Worm (Caenorhabditis elegans) whole organism, young adult: ENCODE data around the gene nspa-2.
A peak's percentile ranks its signal among the peaks of the same experiment; 100 is the strongest.

ENCODE experiments used
- B0261.1 ChIP-seq: sonication (generic microtip); optimal IDR thresholded peaks from 2 replicates; lab custom pipeline; 2016; ENCODE audit warnings: mild to moderate bottlenecking, missing genetic modification characterization, moderate library complexity, missing compliant biosample characterization
- B0336.3 ChIP-seq: fragments of 200-800 bp; sonication (Bioruptor generic); IDR thresholded peaks from 2 replicates; pipeline ENCODE4 v1.3.6; 2022; ENCODE audit warnings: missing genetic modification characterization, missing compliant biosample characterization
- F10E7.11 ChIP-seq: sonication (generic microtip); optimal IDR thresholded peaks from 2 replicates; lab custom pipeline; 2017; ENCODE audit warnings: mild to moderate bottlenecking, missing genetic modification characterization, moderate library complexity, missing compliant biosample characterization
- F37B4.10 ChIP-seq: fragments of 200-800 bp; sonication (Bioruptor generic); IDR thresholded peaks from 2 replicates; pipeline ENCODE4 v1.3.6; 2022; ENCODE audit warnings: missing genetic modification characterization, missing compliant biosample characterization
- F52B5.7 ChIP-seq: sonication (generic microtip); optimal IDR thresholded peaks from 2 replicates; lab custom pipeline; 2016; ENCODE audit warnings: mild to moderate bottlenecking, missing genetic modification characterization, missing compliant biosample characterization
- F55B11.4 ChIP-seq: sonication (generic microtip); optimal IDR thresholded peaks from 2 replicates; lab custom pipeline; 2016; ENCODE audit warnings: missing compliant biosample characterization, missing genetic modification characterization, borderline replicate concordance; ENCODE audit not compliant: insufficient read depth
- F57A8.1 ChIP-seq: fragments of 200-800 bp; sonication (Bioruptor generic); optimal IDR thresholded peaks from 2 replicates; lab custom pipeline; 2018; ENCODE audit warnings: mild to moderate bottlenecking, missing genetic modification characterization, moderate library complexity, missing compliant biosample characterization
- F57C9.4 ChIP-seq: sonication (generic microtip); optimal IDR thresholded peaks from 2 replicates; lab custom pipeline; 2017; ENCODE audit warnings: mild to moderate bottlenecking, missing genetic modification characterization, missing compliant biosample characterization
- T26A5.8 ChIP-seq: sonication (generic microtip); optimal IDR thresholded peaks from 2 replicates; lab custom pipeline; 2016; ENCODE audit warnings: missing genetic modification characterization, missing compliant biosample characterization
- Y56A3A.18 ChIP-seq: fragments of 200-800 bp; sonication (Bioruptor generic); IDR thresholded peaks from 2 replicates; pipeline ENCODE4 v1.3.6; 2022; ENCODE audit warnings: missing genetic modification reagents, missing genetic modification characterization, missing compliant biosample characterization
- ama-1 ChIP-seq, 3 experiments: fragments of 150-350 bp in 1 of 3; sonication (generic microtip) in 2 of 3; optimal IDR thresholded peaks; 2 replicates each; lab custom pipeline; 2014 to 2018; ENCODE audit warnings: missing biosample characterization in 2 of 3, missing genetic modification characterization in 2 of 3, missing genetic modification reagents in 2 of 3
- attf-3 ChIP-seq: fragments of 200-800 bp; sonication (Bioruptor generic); conservative IDR thresholded peaks from 2 replicates; pipeline ENCODE4 v1.3.6; 2022; ENCODE audit warnings: missing genetic modification reagents, missing genetic modification characterization, missing compliant biosample characterization
- attf-6 ChIP-seq: fragments of 200-800 bp; sonication (Bioruptor generic); IDR thresholded peaks from 2 replicates; pipeline ENCODE4 v1.3.6; 2022; ENCODE audit warnings: missing genetic modification reagents, missing genetic modification characterization, missing compliant biosample characterization
- bed-1 ChIP-seq: fragments of 200-800 bp; sonication (Bioruptor generic); IDR thresholded peaks from 2 replicates; pipeline ENCODE4 v1.3.6; 2022; ENCODE audit warnings: missing genetic modification reagents, missing genetic modification characterization, missing compliant biosample characterization
- ccch-3 ChIP-seq: fragments of 200-800 bp; sonication (Bioruptor generic); optimal IDR thresholded peaks from 2 replicates; lab custom pipeline; 2018; ENCODE audit warnings: mild to moderate bottlenecking, missing genetic modification characterization, missing compliant biosample characterization
- cebp-1 ChIP-seq, 2 experiments: fragments of 200-800 bp in 1 of 2; sonication (Bioruptor generic) in 1 of 2; sonication (generic microtip) in 1 of 2; IDR thresholded peaks in 1 of 2; optimal IDR thresholded peaks in 1 of 2; 2 replicates each; pipeline versions ENCODE4 v1.3.6 to Lab custom; 2017 to 2022; ENCODE audit warnings: missing compliant biosample characterization in 2 of 2, missing genetic modification characterization in 2 of 2, mild to moderate bottlenecking in 1 of 2, missing genetic modification reagents in 1 of 2, moderate library complexity in 1 of 2
- cebp-2 ChIP-seq: fragments of 200-800 bp; sonication (Bioruptor generic); IDR thresholded peaks from 2 replicates; pipeline ENCODE4 v1.3.6; 2022; ENCODE audit warnings: missing genetic modification characterization, missing compliant biosample characterization
- ceh-27 ChIP-seq: fragments of 200-800 bp; sonication (Bioruptor generic); optimal IDR thresholded peaks from 2 replicates; lab custom pipeline; 2018; ENCODE audit warnings: mild to moderate bottlenecking, missing genetic modification characterization, moderate library complexity, missing compliant biosample characterization
- chd-7 ChIP-seq: sonication (generic microtip); optimal IDR thresholded peaks from 2 replicates; lab custom pipeline; 2016; ENCODE audit warnings: mild to moderate bottlenecking, missing genetic modification characterization, moderate library complexity, missing compliant biosample characterization
- egl-44 ChIP-seq: fragments of 200-800 bp; sonication (Bioruptor generic); IDR thresholded peaks from 2 replicates; pipeline ENCODE4 v1.3.6; 2022; ENCODE audit warnings: missing genetic modification reagents, missing genetic modification characterization, missing compliant biosample characterization
- ets-4 ChIP-seq: fragments of 200-800 bp; sonication (Bioruptor generic); optimal IDR thresholded peaks from 2 replicates; lab custom pipeline; 2018; ENCODE audit warnings: mild to moderate bottlenecking, missing genetic modification characterization, missing compliant biosample characterization
- him-1 ChIP-seq: sonication (generic microtip); optimal IDR thresholded peaks from 2 replicates; lab custom pipeline; 2016; ENCODE audit warnings: missing genotype, missing genetic modification reagents, missing genetic modification characterization, missing compliant biosample characterization
- hlh-12 ChIP-seq: sonication (generic microtip); optimal IDR thresholded peaks from 2 replicates; lab custom pipeline; 2016; ENCODE audit warnings: missing genetic modification characterization, missing compliant biosample characterization
- hlh-26 ChIP-seq: fragments of 200-800 bp; sonication (Bioruptor generic); conservative IDR thresholded peaks from 2 replicates; pipeline ENCODE4 v1.3.6; 2022; ENCODE audit warnings: missing genetic modification reagents, missing genetic modification characterization, missing compliant biosample characterization
- hmg-1.2 ChIP-seq: fragments of 200-800 bp; sonication (Bioruptor generic); IDR thresholded peaks from 2 replicates; pipeline ENCODE4 v1.3.6; 2022; ENCODE audit warnings: missing genetic modification reagents, missing genetic modification characterization, missing compliant biosample characterization
- let-607 ChIP-seq, 2 experiments: fragments of 200-800 bp in 1 of 2; sonication (Bioruptor generic) in 1 of 2; sonication (generic microtip) in 1 of 2; optimal IDR thresholded peaks; 2 replicates each; lab custom pipeline; 2016 to 2018; ENCODE audit warnings: mild to moderate bottlenecking in 2 of 2, missing compliant biosample characterization in 2 of 2, missing genetic modification characterization in 2 of 2, moderate library complexity in 2 of 2, missing genotype in 1 of 2
- lin-40 ChIP-seq: sonication (generic microtip); optimal IDR thresholded peaks from 2 replicates; lab custom pipeline; 2016; ENCODE audit warnings: missing genetic modification characterization, mild to moderate bottlenecking, missing compliant biosample characterization, missing genotype, missing genetic modification reagents
- nfyb-1 ChIP-seq: fragments of 200-800 bp; sonication (Bioruptor generic); IDR thresholded peaks from 2 replicates; pipeline ENCODE4 v1.3.6; 2022; ENCODE audit warnings: missing genetic modification reagents, missing genetic modification characterization, missing compliant biosample characterization
- nhr-120 ChIP-seq: fragments of 200-800 bp; sonication (Bioruptor generic); IDR thresholded peaks from 2 replicates; pipeline ENCODE4 v1.3.6; 2022; ENCODE audit warnings: missing genetic modification characterization, missing compliant biosample characterization
- nhr-179 ChIP-seq: sonication (generic microtip); optimal IDR thresholded peaks from 2 replicates; lab custom pipeline; 2016; ENCODE audit warnings: mild to moderate bottlenecking, missing genetic modification characterization, missing compliant biosample characterization
- nhr-80 ChIP-seq: sonication (generic microtip); optimal IDR thresholded peaks from 2 replicates; lab custom pipeline; 2016; ENCODE audit warnings: missing genetic modification characterization, missing compliant biosample characterization
- snpc-1.1 ChIP-seq: sonication (generic microtip); optimal IDR thresholded peaks from 2 replicates; lab custom pipeline; 2017; ENCODE audit warnings: missing genetic modification characterization, mild to moderate bottlenecking, missing compliant biosample characterization, antibody characterized with exemption, moderate library complexity, missing genotype, missing genetic modification reagents; ENCODE audit not compliant: insufficient read depth
- xnd-1 ChIP-seq: sonication (generic microtip); optimal IDR thresholded peaks from 2 replicates; lab custom pipeline; 2016; ENCODE audit warnings: missing genotype, missing genetic modification reagents, missing genetic modification characterization, missing compliant biosample characterization
- ztf-28 ChIP-seq: fragments of 200-800 bp; sonication (Bioruptor generic); IDR thresholded peaks from 2 replicates; pipeline ENCODE4 v1.3.6; 2022; ENCODE audit warnings: missing genetic modification reagents, missing genetic modification characterization, missing compliant biosample characterization

nspa-2 gene

ce11 chrV:14851206-14851605, 39.7 kb upstream of the nspa-2 start:
- peak; percentile 24 for TF ChIP-seq ama-1 (optimal IDR thresholded peaks at IDR 0.05; lab: Kevin White, UChicago)
- no peak for TF ChIP-seq ama-1 (GFP tag; optimal IDR thresholded peaks at IDR 0.05; lab: Kevin White, UChicago)
- peak; percentile 19 for TF ChIP-seq chd-7 (tag; lab: Kevin White, UChicago)
- TF ChIP-seq snpc-1.1: no peak
- TF ChIP-seq cebp-1 (GFP tag; IDR thresholded peaks at IDR 0.05; lab: Robert Waterston, UW): no peak
- TF ChIP-seq cebp-1 (tag; optimal IDR thresholded peaks at IDR 0.05; lab: Kevin White, UChicago): peak; percentile 44
- TF ChIP-seq F52B5.7: no peak
- no peak for TF ChIP-seq B0261.1
- TF ChIP-seq hmg-1.2 (GFP tag; lab: Robert Waterston, UW): peak; percentile 52; the same call in 1 of the 2 replicates
- TF ChIP-seq bed-1 (GFP tag; lab: Robert Waterston, UW): no peak
- no peak for TF ChIP-seq F55B11.4 (tag; lab: Kevin White, UChicago)
- no peak for TF ChIP-seq ceh-27
- TF ChIP-seq F57A8.1: no peak
- TF ChIP-seq attf-3 (GFP tag; lab: Robert Waterston, UW): no peak

ce11 chrV:14851972-14852371, 38.9 kb upstream of the nspa-2 start:
- TF ChIP-seq F57C9.4 (tag; lab: Kevin White, UChicago): no peak
- no peak for TF ChIP-seq T26A5.8 (tag; lab: Kevin White, UChicago)
- TF ChIP-seq attf-6 (GFP tag; lab: Robert Waterston, UW): no peak
- TF ChIP-seq xnd-1 (tag; lab: Kevin White, UChicago): no peak
- no peak for TF ChIP-seq ets-4
- no peak for TF ChIP-seq nhr-179
- no peak for TF ChIP-seq lin-40 (tag; lab: Kevin White, UChicago)
- no peak for TF ChIP-seq ccch-3 (GFP tag; lab: Kevin White, UChicago)

DNA sequence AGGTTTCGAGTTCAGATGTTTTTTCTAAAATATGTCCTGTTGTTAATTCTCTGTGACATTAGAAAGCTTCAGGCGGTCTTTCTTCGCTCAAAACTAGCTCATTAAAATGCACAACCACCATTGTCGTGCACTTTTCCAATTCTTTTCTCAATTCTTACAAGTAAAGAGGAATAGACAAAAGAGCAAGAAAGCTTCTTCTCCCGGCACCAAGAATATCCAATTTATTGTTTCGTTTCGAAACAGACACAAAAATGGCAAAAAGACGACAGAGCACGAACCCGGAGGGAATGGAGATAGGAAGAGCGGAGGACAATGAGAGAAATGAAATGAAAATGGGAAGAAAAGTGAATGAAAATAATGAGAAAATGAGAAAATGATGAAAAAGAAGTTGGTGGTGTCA, 38.3 kb upstream of the nspa-2 start:
- TF ChIP-seq hlh-12 (tag; lab: Kevin White, UChicago) (no peak), nhr-80 (no peak), B0336.3 (no peak), nfyb-1 (no peak), F10E7.11 (tag; lab: Kevin White, UChicago) (no peak), egl-44 (GFP tag; lab: Robert Waterston, UW) (no peak), attf-6 (GFP tag; lab: Robert Waterston, UW) (no peak)

ce11 chrV:14853739-14854138, 37.1 kb upstream of the nspa-2 start:
- no peak for TF ChIP-seq chd-7 (tag; lab: Kevin White, UChicago)
- TF ChIP-seq Y56A3A.18 (GFP tag; lab: Robert Waterston, UW): no peak
- TF ChIP-seq hlh-12 (tag; lab: Kevin White, UChicago): no peak
- peak; percentile 24 for TF ChIP-seq nhr-80
- peak in 1 of 2 experiments; percentile 74 for TF ChIP-seq let-607 (tag; optimal IDR thresholded peaks at IDR 0.05; lab: Kevin White, UChicago)
- TF ChIP-seq cebp-2 (GFP tag; lab: Robert Waterston, UW): no peak
- no peak for TF ChIP-seq him-1 (tag; lab: Kevin White, UChicago)
- TF ChIP-seq ztf-28 (GFP tag; lab: Robert Waterston, UW): no peak
- TF ChIP-seq hlh-26: no peak
- TF ChIP-seq nhr-120: no peak
- TF ChIP-seq F37B4.10 (GFP tag; lab: Robert Waterston, UW): no peak
